Fruit fly (Drosophila melanogaster): ENCODE data around the gene CG11670.

The CG11670 gene

DNA sequence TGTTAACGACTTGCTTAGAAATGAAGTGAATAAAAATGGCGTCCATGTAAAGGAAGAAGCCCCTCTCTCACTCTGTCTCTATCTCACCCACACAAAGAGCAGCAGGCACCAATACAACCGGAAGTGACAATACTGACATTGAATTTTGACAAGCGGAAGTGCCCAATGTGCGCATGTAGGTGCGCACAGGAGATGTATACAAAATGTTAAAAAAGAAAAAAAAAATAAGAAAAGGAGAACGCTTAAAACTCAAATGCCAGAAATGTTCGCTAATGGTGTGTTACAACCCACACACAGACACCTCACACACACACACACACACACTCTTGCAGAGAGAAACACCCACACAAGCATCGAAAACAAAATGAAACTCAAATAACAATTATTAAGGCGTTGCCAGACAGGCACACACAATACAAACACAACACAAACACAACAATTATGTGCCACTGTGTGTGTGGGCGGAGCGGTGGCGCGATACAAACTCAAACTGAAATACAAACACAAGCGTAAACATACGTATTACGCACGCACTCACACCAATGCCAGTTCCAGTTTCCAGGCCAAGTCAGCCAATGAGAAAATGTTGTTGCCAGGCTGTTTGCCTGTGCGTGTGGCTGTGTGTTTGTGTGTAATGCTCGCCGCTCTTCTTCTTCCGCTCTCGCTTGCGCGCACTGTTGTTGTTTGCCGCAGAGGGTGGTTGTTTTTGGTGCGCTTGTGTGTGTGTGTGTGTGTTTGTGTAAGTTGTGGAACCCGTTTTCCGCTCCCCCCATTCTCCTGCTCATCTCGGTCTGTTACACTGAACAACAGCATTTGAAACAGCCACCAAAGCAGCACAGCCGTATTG, 22.1 kb downstream of the CG11670 start:
- TF ChIP-seq usp (GFP tag; optimal IDR thresholded peaks at IDR 0.05) (no peak), Dll (optimal IDR thresholded peaks at IDR 0.05) (peak; percentile 76), CG8478 (optimal IDR thresholded peaks at IDR 0.05) (peak; percentile 93), EcR (GFP tag; optimal IDR thresholded peaks at IDR 0.05) (no peak), psq (optimal IDR thresholded peaks at IDR 0.05) (no peak), pan (optimal IDR thresholded peaks at IDR 0.05) (no peak)

DNA sequence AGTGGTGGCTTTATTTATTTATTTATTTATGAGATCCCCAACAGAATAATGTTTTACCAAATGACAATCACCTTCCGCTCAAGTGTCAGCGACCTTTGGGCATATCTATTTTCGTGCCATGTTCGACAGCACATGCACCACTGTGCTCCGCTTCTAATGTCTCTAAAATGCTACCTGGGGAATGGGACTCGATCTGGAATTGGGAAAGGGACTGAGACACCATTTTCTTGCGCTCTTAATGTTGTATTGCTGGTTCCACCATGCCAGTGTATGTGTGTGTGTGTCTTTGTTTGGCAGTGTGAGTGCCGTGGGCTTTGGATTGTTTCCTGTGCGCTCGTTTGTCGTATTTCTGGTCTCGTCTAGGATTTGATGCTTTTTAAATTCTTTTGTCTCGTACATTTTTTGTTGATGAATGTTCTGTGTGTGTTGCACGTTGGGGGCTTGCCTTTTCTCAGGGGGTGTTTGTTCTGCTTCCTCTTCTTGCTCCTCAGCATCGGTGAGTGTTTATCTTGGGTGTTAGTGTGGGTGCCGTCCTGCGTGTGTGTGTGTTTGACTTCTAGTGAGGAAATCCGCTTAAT, 23.4 kb downstream of the CG11670 start:
- no peak for TF ChIP-seq psq (optimal IDR thresholded peaks at IDR 0.05)
- no peak for TF ChIP-seq CG8478 (optimal IDR thresholded peaks at IDR 0.05)
- peak in 1 of 2 experiments; percentile 55 for TF ChIP-seq EcR (GFP tag; optimal IDR thresholded peaks at IDR 0.05)
- peak; percentile 15 for TF ChIP-seq Dll (optimal IDR thresholded peaks at IDR 0.05)
- TF ChIP-seq usp (GFP tag; optimal IDR thresholded peaks at IDR 0.05): no peak
- no peak for TF ChIP-seq pan (optimal IDR thresholded peaks at IDR 0.05)

DNA sequence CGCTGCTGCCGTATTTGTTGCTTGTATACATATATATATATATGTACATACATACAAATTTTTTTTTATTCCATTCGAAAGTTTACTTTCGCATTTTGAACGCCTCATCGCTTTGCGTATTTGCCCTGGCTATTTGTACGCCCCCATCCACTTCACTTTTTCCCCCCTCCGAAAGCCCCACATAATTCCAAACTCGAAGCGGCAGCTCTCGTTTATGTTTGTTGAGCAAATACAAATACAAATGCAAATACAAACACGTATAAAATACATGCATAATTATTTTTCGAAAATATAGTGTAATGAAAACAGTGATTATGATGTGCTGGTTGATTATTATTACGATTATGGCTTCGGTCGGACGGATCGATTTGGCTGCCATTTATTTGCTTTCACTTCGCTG, 26.2 kb downstream of the CG11670 start:
- TF ChIP-seq CG8478 (optimal IDR thresholded peaks at IDR 0.05): no peak
- TF ChIP-seq pan (optimal IDR thresholded peaks at IDR 0.05): no peak
- TF ChIP-seq EcR (GFP tag; optimal IDR thresholded peaks at IDR 0.05): no peak
- no peak for TF ChIP-seq psq (optimal IDR thresholded peaks at IDR 0.05)
- no peak for TF ChIP-seq Dll (optimal IDR thresholded peaks at IDR 0.05)
- no peak for TF ChIP-seq usp (GFP tag; optimal IDR thresholded peaks at IDR 0.05)

- TF ChIP-seq EcR (GFP tag; optimal IDR thresholded peaks at IDR 0.05) (no peak), pan (optimal IDR thresholded peaks at IDR 0.05) (no peak), Dll (optimal IDR thresholded peaks at IDR 0.05) (no peak), CG8478 (optimal IDR thresholded peaks at IDR 0.05) (no peak), usp (GFP tag; optimal IDR thresholded peaks at IDR 0.05) (no peak), psq (optimal IDR thresholded peaks at IDR 0.05) (no peak)
Observed at dm6 chr3R:13070011-13070619, 28.3 kb downstream of the CG11670 start.

- no peak for TF ChIP-seq usp (GFP tag; optimal IDR thresholded peaks at IDR 0.05)
- TF ChIP-seq pan (optimal IDR thresholded peaks at IDR 0.05): no peak
- no peak for TF ChIP-seq psq (optimal IDR thresholded peaks at IDR 0.05)
- no peak for TF ChIP-seq EcR (GFP tag; optimal IDR thresholded peaks at IDR 0.05)
- TF ChIP-seq Dll (optimal IDR thresholded peaks at IDR 0.05): no peak
- no peak for TF ChIP-seq CG8478 (optimal IDR thresholded peaks at IDR 0.05)
Observed at dm6 chr3R:13072052-13072451, 30.2 kb downstream of the CG11670 start.

DNA sequence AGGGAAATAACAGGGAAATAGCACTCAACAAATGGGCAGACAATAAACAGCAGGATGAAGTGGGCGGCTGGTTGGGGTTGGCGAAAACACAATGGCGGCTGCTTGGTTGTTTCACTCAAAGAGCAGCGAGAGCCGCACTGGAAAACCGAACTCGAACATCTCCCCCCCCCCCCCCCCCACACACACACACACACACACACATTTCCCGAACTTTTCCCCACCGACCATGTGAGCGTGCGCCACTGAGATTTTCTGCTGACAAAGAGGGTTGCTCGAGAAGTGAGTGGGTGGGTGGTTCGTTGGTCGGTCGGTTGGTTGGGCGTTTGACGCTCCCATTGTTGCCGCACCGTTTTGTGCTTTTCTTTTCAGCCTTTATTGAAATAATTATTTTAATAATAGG, 31.3 kb downstream of the CG11670 start:
- TF ChIP-seq pan (optimal IDR thresholded peaks at IDR 0.05) (no peak), usp (GFP tag; optimal IDR thresholded peaks at IDR 0.05) (no peak), psq (optimal IDR thresholded peaks at IDR 0.05) (no peak), EcR (GFP tag; optimal IDR thresholded peaks at IDR 0.05) (no peak), Dll (optimal IDR thresholded peaks at IDR 0.05) (no peak), CG8478 (optimal IDR thresholded peaks at IDR 0.05) (no peak)

DNA sequence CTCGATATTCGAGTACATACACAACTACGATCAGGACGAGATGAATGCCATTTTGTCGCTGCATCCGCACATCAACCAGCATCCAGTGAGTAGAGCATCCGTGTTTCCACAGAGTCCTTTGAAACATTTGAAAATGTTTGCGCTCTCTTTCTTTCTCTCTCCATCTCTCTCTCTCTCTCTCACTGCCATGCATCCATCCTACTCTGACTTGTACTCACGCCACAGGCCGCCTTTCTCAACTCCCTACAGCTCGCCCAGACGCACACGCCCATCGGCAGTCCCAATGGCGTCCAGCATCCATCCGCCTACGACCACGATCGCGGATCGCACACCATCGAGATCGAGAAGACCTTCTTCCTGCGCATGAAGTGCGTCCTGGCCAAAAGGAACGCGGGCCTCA, 32.7 kb downstream of the CG11670 start:
- TF ChIP-seq psq (optimal IDR thresholded peaks at IDR 0.05) (no peak), usp (GFP tag; optimal IDR thresholded peaks at IDR 0.05) (no peak), pan (optimal IDR thresholded peaks at IDR 0.05) (no peak), EcR (GFP tag; optimal IDR thresholded peaks at IDR 0.05) (no peak), Dll (optimal IDR thresholded peaks at IDR 0.05) (no peak), CG8478 (optimal IDR thresholded peaks at IDR 0.05) (no peak)

DNA sequence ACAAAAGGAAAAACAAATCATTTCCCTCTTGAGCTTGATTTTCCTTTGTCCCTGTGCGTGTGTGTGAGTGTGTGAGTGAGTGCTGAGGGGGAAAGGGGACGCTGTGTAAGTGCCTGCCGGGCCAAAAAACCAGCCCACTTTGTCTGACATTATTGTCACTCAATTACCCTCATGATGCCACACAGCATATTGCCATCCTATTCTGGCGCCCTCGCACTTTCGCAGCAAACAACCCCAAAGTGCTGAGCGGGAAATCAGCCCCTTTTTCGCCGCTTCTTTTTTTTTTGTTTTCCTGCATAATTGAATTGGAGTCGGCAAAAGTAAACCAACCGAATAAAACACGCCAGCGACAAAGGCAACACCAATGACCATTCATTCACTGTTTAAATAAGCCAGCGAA, 33.9 kb downstream of the CG11670 start:
- no peak for TF ChIP-seq Dll (optimal IDR thresholded peaks at IDR 0.05)

DNA sequence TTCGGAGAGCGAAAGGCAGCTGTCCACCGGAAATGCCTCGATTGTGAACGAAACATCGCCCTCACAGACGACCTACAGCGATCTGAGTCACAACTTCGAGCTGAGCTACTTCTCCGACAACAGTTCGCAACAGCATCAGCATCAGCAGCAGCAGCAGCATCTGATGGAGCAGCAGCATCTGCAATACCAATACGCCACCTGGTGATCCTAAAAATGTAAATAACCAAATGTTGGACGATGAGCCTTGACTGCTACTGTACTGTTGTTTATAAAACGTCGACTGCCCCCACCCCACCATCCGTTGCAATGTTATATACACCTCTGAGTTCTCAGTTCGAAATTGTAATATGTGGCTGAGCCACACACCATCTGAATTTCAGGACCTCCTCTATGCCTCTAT, 35.4 kb downstream of the CG11670 start:
- no peak for TF ChIP-seq pan (optimal IDR thresholded peaks at IDR 0.05)
- no peak for TF ChIP-seq EcR (GFP tag; optimal IDR thresholded peaks at IDR 0.05)
- no peak for TF ChIP-seq psq (optimal IDR thresholded peaks at IDR 0.05)
- TF ChIP-seq Dll (optimal IDR thresholded peaks at IDR 0.05): no peak
- TF ChIP-seq usp (GFP tag; optimal IDR thresholded peaks at IDR 0.05): no peak
- TF ChIP-seq CG8478 (optimal IDR thresholded peaks at IDR 0.05): no peak

dm6 chr3R:13078263-13078662, 36.4 kb downstream of the CG11670 start:
- TF ChIP-seq psq (optimal IDR thresholded peaks at IDR 0.05) (no peak), CG8478 (optimal IDR thresholded peaks at IDR 0.05) (no peak), pan (optimal IDR thresholded peaks at IDR 0.05) (no peak), EcR (GFP tag; optimal IDR thresholded peaks at IDR 0.05) (no peak), usp (GFP tag; optimal IDR thresholded peaks at IDR 0.05) (no peak), Dll (optimal IDR thresholded peaks at IDR 0.05) (no peak)

DNA sequence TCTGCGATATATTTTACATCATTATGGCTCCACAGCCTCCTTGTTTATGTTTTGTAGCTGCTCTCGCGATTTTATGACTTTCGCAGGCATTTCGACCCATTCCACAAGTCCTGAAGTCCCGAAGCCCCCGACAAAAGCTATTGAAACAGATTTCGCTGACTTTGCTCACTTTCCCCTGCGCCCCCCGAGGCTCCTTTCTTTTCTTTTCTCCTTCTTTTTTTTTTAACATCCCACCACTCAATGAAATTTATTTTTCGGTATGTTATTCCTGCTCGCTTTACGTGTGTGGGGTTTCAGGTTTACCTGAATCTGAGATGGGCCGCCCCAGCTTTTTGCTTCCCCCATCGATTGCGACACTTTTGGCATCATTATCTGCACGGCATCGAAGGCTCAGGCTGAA, 40.5 kb downstream of the CG11670 start:
- no peak for TF ChIP-seq psq (optimal IDR thresholded peaks at IDR 0.05)

DNA sequence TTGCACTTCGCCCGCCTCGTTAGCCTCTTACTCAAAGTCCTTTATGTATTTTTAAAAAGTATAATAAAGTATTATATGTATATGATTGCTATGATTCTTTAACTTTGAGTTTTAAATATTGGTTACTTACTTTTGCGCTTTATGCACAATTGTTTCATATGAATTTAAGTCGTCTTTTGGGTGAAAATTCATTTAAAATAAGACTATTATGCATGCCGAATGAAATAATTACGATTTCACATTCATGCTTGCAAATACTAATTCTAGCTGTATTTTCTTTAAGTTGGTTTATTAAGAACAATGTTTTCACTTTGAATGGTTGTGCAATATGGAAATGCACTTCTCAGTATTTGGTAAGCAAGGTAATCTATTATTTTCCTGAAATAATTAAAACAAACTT, 44.1 kb downstream of the CG11670 start, which contains the start of gene CG43063:
Gene CG43063 (plus strand): TSS at position 301 of the 400 bp plus-strand sequence.
- TF ChIP-seq CG8478 (optimal IDR thresholded peaks at IDR 0.05): no peak
- no peak for TF ChIP-seq EcR (GFP tag; optimal IDR thresholded peaks at IDR 0.05)

Measured in whole organism.